Worm (Caenorhabditis elegans) whole organism, early embryonic: ENCODE measurements around the gene alr-1.

Experiments
- B0310.2 ChIP-seq: sonication (generic microtip); optimal IDR thresholded peaks from 2 replicates; lab custom pipeline; 2016; ENCODE audit warnings: mild to moderate bottlenecking, missing genetic modification characterization, missing compliant biosample characterization
- F13C5.2 ChIP-seq: sonication (generic microtip); optimal IDR thresholded peaks from 2 replicates; lab custom pipeline; 2017; ENCODE audit warnings: mild to moderate bottlenecking, missing genetic modification characterization, inconsistent platforms, missing compliant biosample characterization
- aly-1 ChIP-seq: sonication (generic microtip); optimal IDR thresholded peaks from 2 replicates; lab custom pipeline; 2016; ENCODE audit warnings: missing genetic modification characterization, missing compliant biosample characterization
- ama-1 ChIP-seq: fragments of 150-350 bp; optimal IDR thresholded peaks from 2 replicates; lab custom pipeline; 2014
- ceh-13 ChIP-seq: fragments of 200-800 bp; sonication (Bioruptor generic); optimal IDR thresholded peaks from 2 replicates; lab custom pipeline; 2018; ENCODE audit warnings: mild to moderate bottlenecking, missing genetic modification characterization, missing compliant biosample characterization
- ceh-36 ChIP-seq: sonication (generic microtip); optimal IDR thresholded peaks from 2 replicates; lab custom pipeline; 2016; ENCODE audit warnings: missing genetic modification characterization, inconsistent platforms, missing compliant biosample characterization
- ets-7 ChIP-seq: sonication (generic microtip); optimal IDR thresholded peaks from 2 replicates; lab custom pipeline; 2016; ENCODE audit warnings: missing genotype, missing genetic modification characterization, missing compliant biosample characterization
- flt-1 ChIP-seq: fragments of 200-800 bp; sonication (Bioruptor generic); IDR thresholded peaks from 2 replicates; pipeline ENCODE4 v1.3.6; 2022; ENCODE audit warnings: missing genetic modification characterization, missing compliant biosample characterization
- hmbx-1 ChIP-seq: sonication (generic microtip); optimal IDR thresholded peaks from 2 replicates; lab custom pipeline; 2016; ENCODE audit warnings: mild to moderate bottlenecking, missing genetic modification characterization, missing compliant biosample characterization
- hmg-4 ChIP-seq: fragments of 200-800 bp; sonication (Bioruptor generic); optimal IDR thresholded peaks from 2 replicates; lab custom pipeline; 2018; ENCODE audit warnings: mild to moderate bottlenecking, missing genetic modification characterization, missing compliant biosample characterization
- hnd-1 ChIP-seq: sonication (generic microtip); optimal IDR thresholded peaks from 2 replicates; lab custom pipeline; 2016; ENCODE audit warnings: missing genetic modification characterization, missing compliant biosample characterization
- pes-1 ChIP-seq: fragments of 200-800 bp; sonication (Bioruptor generic); IDR thresholded peaks from 2 replicates; pipeline ENCODE4 v1.3.6; 2022; ENCODE audit warnings: missing genetic modification reagents, missing genetic modification characterization, missing compliant biosample characterization
- scrt-1 ChIP-seq: fragments of 200-800 bp; sonication (Bioruptor generic); IDR thresholded peaks from 2 replicates; pipeline ENCODE4 v1.3.6; 2022; ENCODE audit warnings: missing genetic modification characterization, missing compliant biosample characterization
- sea-1 ChIP-seq: fragments of 200-800 bp; sonication (Bioruptor generic); conservative IDR thresholded peaks from 2 replicates; pipeline ENCODE4 v1.3.6; 2022; ENCODE audit warnings: missing genetic modification characterization, missing compliant biosample characterization
- tbx-11 ChIP-seq: fragments of 200-800 bp; sonication (Bioruptor generic); IDR thresholded peaks from 2 replicates; pipeline ENCODE4 v1.3.6; 2022; ENCODE audit warnings: missing genetic modification characterization, missing compliant biosample characterization
- tbx-37 ChIP-seq: fragments of 200-800 bp; sonication (Bioruptor generic); conservative IDR thresholded peaks from 2 replicates; pipeline ENCODE4 v1.3.6; 2022; ENCODE audit warnings: missing genetic modification reagents, missing genetic modification characterization, missing compliant biosample characterization
- tra-4 ChIP-seq: sonication (generic microtip); optimal IDR thresholded peaks from 2 replicates; lab custom pipeline; 2017; ENCODE audit warnings: missing genetic modification characterization, missing compliant biosample characterization

Gene alr-1

ce11 chrX:11093985-11094593 is 31.3 kb downstream of the alr-1 start:
- TF ChIP-seq ceh-36 (tag; lab: Kevin White, UChicago) = no peak
- peak; percentile 98 for TF ChIP-seq F13C5.2 (tag; lab: Kevin White, UChicago)
- no peak for TF ChIP-seq ama-1 (lab: Kevin White, UChicago)
- TF ChIP-seq B0310.2 (tag; lab: Kevin White, UChicago) = no peak
- TF ChIP-seq hmg-4 (GFP tag; lab: Kevin White, UChicago) = peak; percentile 95
- peak; percentile 74 for TF ChIP-seq flt-1 (GFP tag; lab: Robert Waterston, UW)
- TF ChIP-seq sea-1 = peak; percentile 49; the same call in 1 of the 2 replicates
- TF ChIP-seq hmbx-1 (tag; lab: Kevin White, UChicago) = no peak
- peak; percentile 71 for TF ChIP-seq scrt-1
- TF ChIP-seq ceh-13 (GFP tag; lab: Kevin White, UChicago) = peak; percentile 26
- TF ChIP-seq tbx-11 (GFP tag; lab: Robert Waterston, UW) = peak; percentile 70
- peak; percentile 67 for TF ChIP-seq tbx-37 (GFP tag; lab: Robert Waterston, UW)
- no peak for TF ChIP-seq ets-7 (tag; lab: Kevin White, UChicago)
- no peak; the same call in none of the 2 replicates for TF ChIP-seq pes-1 (GFP tag; lab: Robert Waterston, UW)
- TF ChIP-seq hnd-1 (tag; lab: Kevin White, UChicago) = no peak
- peak; percentile 5 for TF ChIP-seq tra-4
- no peak for TF ChIP-seq aly-1 (tag; lab: Kevin White, UChicago)

- TF ChIP-seq ets-7 (tag; lab: Kevin White, UChicago) = no peak
- no peak for TF ChIP-seq ceh-13 (GFP tag; lab: Kevin White, UChicago)
- no peak for TF ChIP-seq hnd-1 (tag; lab: Kevin White, UChicago)
- TF ChIP-seq tbx-11 (GFP tag; lab: Robert Waterston, UW) = no peak
- TF ChIP-seq tra-4 = no peak
- no peak for TF ChIP-seq sea-1
- TF ChIP-seq pes-1 (GFP tag; lab: Robert Waterston, UW) = no peak
- TF ChIP-seq aly-1 (tag; lab: Kevin White, UChicago) = no peak
- no peak for TF ChIP-seq F13C5.2 (tag; lab: Kevin White, UChicago)
- TF ChIP-seq tbx-37 (GFP tag; lab: Robert Waterston, UW) = no peak
- no peak for TF ChIP-seq scrt-1
- TF ChIP-seq hmg-4 (GFP tag; lab: Kevin White, UChicago) = no peak
Measured at ce11 chrX:11088952-11089351, 36.5 kb downstream of the alr-1 start, which contains the start of gene W04G3.11. Gene W04G3.11, plus strand, starts transcription at chrX:11089195.

- TF ChIP-seq tbx-37 (GFP tag; lab: Robert Waterston, UW) = no peak
- no peak for TF ChIP-seq aly-1 (tag; lab: Kevin White, UChicago)
- no peak for TF ChIP-seq flt-1 (GFP tag; lab: Robert Waterston, UW)
- no peak for TF ChIP-seq tra-4
- TF ChIP-seq tbx-11 (GFP tag; lab: Robert Waterston, UW) = no peak
- no peak for TF ChIP-seq ceh-13 (GFP tag; lab: Kevin White, UChicago)
- TF ChIP-seq hnd-1 (tag; lab: Kevin White, UChicago) = no peak
- no peak for TF ChIP-seq B0310.2 (tag; lab: Kevin White, UChicago)
- no peak for TF ChIP-seq ceh-36 (tag; lab: Kevin White, UChicago)
- no peak for TF ChIP-seq pes-1 (GFP tag; lab: Robert Waterston, UW)
- no peak for TF ChIP-seq F13C5.2 (tag; lab: Kevin White, UChicago)
- no peak for TF ChIP-seq ama-1 (lab: Kevin White, UChicago)
- no peak for TF ChIP-seq scrt-1
- TF ChIP-seq hmg-4 (GFP tag; lab: Kevin White, UChicago) = no peak
Measured at ce11 chrX:11085162-11085561, 40.3 kb downstream of the alr-1 start, which contains the start of gene W04G3.7. Gene W04G3.7, minus strand, starts transcription at chrX:11085262.

- no peak for TF ChIP-seq pes-1 (GFP tag; lab: Robert Waterston, UW)
- TF ChIP-seq hmbx-1 (tag; lab: Kevin White, UChicago) = no peak
- TF ChIP-seq flt-1 (GFP tag; lab: Robert Waterston, UW) = no peak
- TF ChIP-seq hnd-1 (tag; lab: Kevin White, UChicago) = no peak
- TF ChIP-seq ets-7 (tag; lab: Kevin White, UChicago) = no peak
- TF ChIP-seq B0310.2 (tag; lab: Kevin White, UChicago) = no peak
- no peak for TF ChIP-seq hmg-4 (GFP tag; lab: Kevin White, UChicago)
- TF ChIP-seq scrt-1 = no peak
- TF ChIP-seq ama-1 (lab: Kevin White, UChicago) = no peak
- no peak for TF ChIP-seq ceh-36 (tag; lab: Kevin White, UChicago)
- no peak for TF ChIP-seq F13C5.2 (tag; lab: Kevin White, UChicago)
- TF ChIP-seq tbx-11 (GFP tag; lab: Robert Waterston, UW) = no peak
- no peak for TF ChIP-seq aly-1 (tag; lab: Kevin White, UChicago)
- TF ChIP-seq tbx-37 (GFP tag; lab: Robert Waterston, UW) = no peak
Measured at ce11 chrX:11080170-11080728, 45.2 kb downstream of the alr-1 start, which contains the start of gene sulp-7. Gene sulp-7, plus strand, starts transcription at chrX:11080678.

- no peak for TF ChIP-seq ets-7 (tag; lab: Kevin White, UChicago)
- no peak for TF ChIP-seq tra-4
- TF ChIP-seq B0310.2 (tag; lab: Kevin White, UChicago) = no peak
- TF ChIP-seq pes-1 (GFP tag; lab: Robert Waterston, UW) = no peak
- no peak for TF ChIP-seq ceh-36 (tag; lab: Kevin White, UChicago)
- no peak for TF ChIP-seq tbx-37 (GFP tag; lab: Robert Waterston, UW)
- no peak for TF ChIP-seq tbx-11 (GFP tag; lab: Robert Waterston, UW)
Measured at ce11 chrX:11079667-11080066, 45.8 kb downstream of the alr-1 start, which contains the start of gene W04G3.13. Gene W04G3.13, minus strand, starts transcription at chrX:11079767.

- TF ChIP-seq ets-7 (tag; lab: Kevin White, UChicago) (no peak), sea-1 (no peak), hmbx-1 (tag; lab: Kevin White, UChicago) (no peak), hmg-4 (GFP tag; lab: Kevin White, UChicago) (no peak), tra-4 (no peak), pes-1 (GFP tag; lab: Robert Waterston, UW) (no peak), flt-1 (GFP tag; lab: Robert Waterston, UW) (no peak), tbx-11 (GFP tag; lab: Robert Waterston, UW) (no peak), F13C5.2 (tag; lab: Kevin White, UChicago) (no peak), scrt-1 (no peak), ceh-36 (tag; lab: Kevin White, UChicago) (no peak), tbx-37 (GFP tag; lab: Robert Waterston, UW) (no peak), ama-1 (lab: Kevin White, UChicago) (no peak), B0310.2 (tag; lab: Kevin White, UChicago) (no peak), hnd-1 (tag; lab: Kevin White, UChicago) (no peak), ceh-13 (GFP tag; lab: Kevin White, UChicago) (no peak), aly-1 (tag; lab: Kevin White, UChicago) (no peak)
Measured at ce11 chrX:11078150-11078549, 47.3 kb downstream of the alr-1 start, which contains the start of gene W04G3.10. Gene W04G3.10, minus strand, starts transcription at chrX:11078250.
